Fruit fly (Drosophila melanogaster) ovary, adult (tissue): ENCODE measurements around the gene Srp14.

Source experiments
- CG17801 ChIP-seq: fragments of 200-800 bp; optimal IDR thresholded peaks from 2 replicates; lab custom pipeline; 2019; ENCODE audit warnings: missing biosample characterization, mild to moderate bottlenecking, missing genetic modification characterization, moderate library complexity; ENCODE audit not compliant: partially characterized antibody

Gene Srp14

dm6 chr3R:20595901-20596300 is 16.0 kb downstream of the Srp14 start:
- TF ChIP-seq CG17801 (GFP tag; lab: Kevin White, UChicago) = no peak

- no peak for TF ChIP-seq CG17801 (GFP tag; lab: Kevin White, UChicago)
These were observed 16.5 kb downstream of the Srp14 start for dm6 chr3R:20596337-20596962.

dm6 chr3R:20597407-20598325 is 17.8 kb downstream of the Srp14 start:
- no peak for TF ChIP-seq CG17801 (GFP tag; lab: Kevin White, UChicago)

dm6 chr3R:20600109-20600508 is 20.2 kb downstream of the Srp14 start:
- TF ChIP-seq CG17801 (GFP tag; lab: Kevin White, UChicago) = no peak

dm6 chr3R:20602599-20602998 is 22.7 kb downstream of the Srp14 start:
- no peak for TF ChIP-seq CG17801 (GFP tag; lab: Kevin White, UChicago)

dm6 chr3R:20604078-20604477 is 24.2 kb downstream of the Srp14 start:
- TF ChIP-seq CG17801 (GFP tag; lab: Kevin White, UChicago) = no peak

dm6 chr3R:20605078-20605477 is 25.2 kb downstream of the Srp14 start:
- no peak for TF ChIP-seq CG17801 (GFP tag; lab: Kevin White, UChicago)

- no peak for TF ChIP-seq CG17801 (GFP tag; lab: Kevin White, UChicago)
These were observed 25.7 kb downstream of the Srp14 start for dm6 chr3R:20605562-20606155.

dm6 chr3R:20608199-20608598 is 28.3 kb downstream of the Srp14 start:
- no peak for TF ChIP-seq CG17801 (GFP tag; lab: Kevin White, UChicago)

dm6 chr3R:20616801-20617200 is 36.9 kb downstream of the Srp14 start, which contains the start of gene CG15923:
Gene CG15923 (minus strand): TSS chr3R:20616901.
- TF ChIP-seq CG17801 (GFP tag; lab: Kevin White, UChicago) = no peak

dm6 chr3R:20617583-20617982 is 37.7 kb downstream of the Srp14 start, which contains the start of gene CG5466:
Gene CG5466 (plus strand): TSS chr3R:20617883.
- TF ChIP-seq CG17801 (GFP tag; lab: Kevin White, UChicago) = no peak

- TF ChIP-seq CG17801 (GFP tag; lab: Kevin White, UChicago) = no peak
These were observed 39.0 kb downstream of the Srp14 start for dm6 chr3R:20618947-20619346.

dm6 chr3R:20621805-20622286 is 41.9 kb downstream of the Srp14 start, which contains the start of gene H:
Gene H (plus strand): TSS chr3R:20621938.
- TF ChIP-seq CG17801 (GFP tag; lab: Kevin White, UChicago) = no peak

dm6 chr3R:20622297-20623168 is 42.6 kb downstream of the Srp14 start:
- TF ChIP-seq CG17801 (GFP tag; lab: Kevin White, UChicago) = no peak
